Fruit fly (Drosophila melanogaster): ENCODE measurements around the gene nej.

DNA sequence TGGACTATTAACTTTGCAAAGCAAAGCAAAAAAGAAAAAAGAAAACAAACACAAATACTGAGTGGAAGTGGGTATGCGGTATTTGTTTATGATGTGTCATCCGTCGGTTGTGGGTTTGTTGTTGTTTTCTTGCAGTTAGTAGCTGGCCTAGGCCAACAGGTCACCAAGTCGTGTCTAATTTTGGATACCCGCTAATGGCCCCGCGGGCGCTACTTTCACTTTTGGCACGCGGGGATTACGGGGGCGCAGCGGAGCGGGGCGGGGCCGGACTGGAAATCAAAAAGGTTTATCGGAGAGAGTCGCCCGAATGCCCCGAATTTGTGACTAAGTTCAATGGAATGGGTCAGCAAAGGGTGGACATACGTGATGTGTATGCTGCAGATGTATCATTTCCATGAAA lies 39.8 kb downstream of the nej start:
- TF ChIP-seq CrebA (GFP tag; optimal IDR thresholded peaks at IDR 0.05; ENCODE audit: borderline replicate concordance) (no peak), CG9705 (GFP tag; optimal IDR thresholded peaks at IDR 0.05) (no peak), usp (GFP tag; optimal IDR thresholded peaks at IDR 0.05) (no peak), pan (optimal IDR thresholded peaks at IDR 0.05) (no peak), Hr78 (GFP tag; optimal IDR thresholded peaks at IDR 0.05) (no peak), Jra (GFP tag; optimal IDR thresholded peaks at IDR 0.05) (no peak), psq (GFP tag; optimal IDR thresholded peaks at IDR 0.05) (no peak), lola (GFP tag; optimal IDR thresholded peaks at IDR 0.05) (no peak), tai (GFP tag; optimal IDR thresholded peaks at IDR 0.05) (no peak), Dfd (GFP tag; optimal IDR thresholded peaks at IDR 0.05) (no peak)
